Worm (Caenorhabditis elegans) whole organism, young adult: Measurements from ENCODE around the gene Y25C1A.6.

Source experiments
- K12H6.12 ChIP-seq: fragments of 200-800 bp; sonication (Bioruptor generic); optimal IDR thresholded peaks from 2 replicates; lab custom pipeline; 2018; ENCODE audit warnings: mild to moderate bottlenecking, missing genetic modification characterization, missing compliant biosample characterization
- rec-8 ChIP-seq, 2 experiments: sonication (generic microtip); optimal IDR thresholded peaks; 2 replicates each; lab custom pipeline; 2016; ENCODE audit warnings: mild to moderate bottlenecking in 2 of 2, missing genetic modification characterization in 2 of 2, missing genetic modification reagents in 2 of 2, missing genotype in 2 of 2, missing biosample characterization in 1 of 2, missing compliant biosample characterization in 1 of 2, moderate library complexity in 1 of 2
- snpc-1.1 ChIP-seq: sonication (generic microtip); optimal IDR thresholded peaks from 2 replicates; lab custom pipeline; 2017; ENCODE audit warnings: missing genetic modification characterization, mild to moderate bottlenecking, missing compliant biosample characterization, antibody characterized with exemption, moderate library complexity, missing genotype, missing genetic modification reagents; ENCODE audit not compliant: insufficient read depth
- snpc-3.4 ChIP-seq: sonication (generic microtip); optimal IDR thresholded peaks from 2 replicates; lab custom pipeline; 2017; ENCODE audit warnings: missing genetic modification characterization, mild to moderate bottlenecking, missing compliant biosample characterization, antibody characterized with exemption, moderate library complexity, missing genotype, missing genetic modification reagents
- tbp1 ChIP-seq: fragments of 200-800 bp; sonication (Bioruptor generic); optimal IDR thresholded peaks from 2 replicates; lab custom pipeline; 2018; ENCODE audit warnings: mild to moderate bottlenecking, missing genetic modification characterization, missing compliant biosample characterization
- zfh-2 ChIP-seq: fragments of 200-800 bp; sonication (Bioruptor generic); conservative IDR thresholded peaks from 2 replicates; pipeline ENCODE4 v1.3.6; 2022; ENCODE audit warnings: missing genetic modification reagents, missing genetic modification characterization, missing compliant biosample characterization

DNA sequence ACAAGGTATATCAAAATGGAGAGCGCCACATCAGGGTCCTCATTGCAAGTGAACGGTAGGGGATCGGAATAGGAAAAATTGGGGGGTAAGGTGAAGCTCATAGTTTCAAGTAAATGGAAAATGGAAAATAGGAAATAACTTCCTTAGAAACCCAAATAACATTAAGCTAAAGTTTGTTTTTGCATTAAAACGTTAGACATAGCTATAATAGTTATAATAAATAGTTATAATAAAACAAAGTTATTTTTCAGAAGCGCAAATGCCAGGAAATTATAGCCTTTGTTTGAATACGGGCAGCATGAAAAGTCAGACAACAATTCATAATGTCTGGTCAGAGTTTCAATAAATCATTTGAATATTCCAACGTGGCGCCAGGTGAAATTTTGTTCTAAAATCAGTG, 39.7 kb downstream of the Y25C1A.6 start, which contains the start of gene srg-24:
- TF ChIP-seq zfh-2 (GFP tag; lab: Robert Waterston, UW) (no peak), snpc-3.4 (no peak), rec-8 (tag; optimal IDR thresholded peaks at IDR 0.05; lab: Kevin White, UChicago) (no peak), snpc-1.1 (tag; lab: Kevin White, UChicago) (no peak), K12H6.12 (tag; lab: Kevin White, UChicago) (no peak), tbp1 (no peak)
